Worm (Caenorhabditis elegans) whole organism, early embryonic: ENCODE results near the gene ZK1240.2.

Experiments used
- B0310.2 ChIP-seq: sonication (generic microtip); optimal IDR thresholded peaks from 2 replicates; lab custom pipeline; 2016; ENCODE audit warnings: mild to moderate bottlenecking, missing genetic modification characterization, missing compliant biosample characterization
- F13C5.2 ChIP-seq: sonication (generic microtip); optimal IDR thresholded peaks from 2 replicates; lab custom pipeline; 2017; ENCODE audit warnings: mild to moderate bottlenecking, missing genetic modification characterization, inconsistent platforms, missing compliant biosample characterization
- aly-1 ChIP-seq: sonication (generic microtip); optimal IDR thresholded peaks from 2 replicates; lab custom pipeline; 2016; ENCODE audit warnings: missing genetic modification characterization, missing compliant biosample characterization
- ama-1 ChIP-seq: fragments of 150-350 bp; optimal IDR thresholded peaks from 2 replicates; lab custom pipeline; 2014
- ceh-13 ChIP-seq: fragments of 200-800 bp; sonication (Bioruptor generic); optimal IDR thresholded peaks from 2 replicates; lab custom pipeline; 2018; ENCODE audit warnings: mild to moderate bottlenecking, missing genetic modification characterization, missing compliant biosample characterization
- ets-7 ChIP-seq: sonication (generic microtip); optimal IDR thresholded peaks from 2 replicates; lab custom pipeline; 2016; ENCODE audit warnings: missing genotype, missing genetic modification characterization, missing compliant biosample characterization
- flt-1 ChIP-seq: fragments of 200-800 bp; sonication (Bioruptor generic); IDR thresholded peaks from 2 replicates; pipeline ENCODE4 v1.3.6; 2022; ENCODE audit warnings: missing genetic modification characterization, missing compliant biosample characterization
- hmbx-1 ChIP-seq: sonication (generic microtip); optimal IDR thresholded peaks from 2 replicates; lab custom pipeline; 2016; ENCODE audit warnings: mild to moderate bottlenecking, missing genetic modification characterization, missing compliant biosample characterization
- hmg-4 ChIP-seq: fragments of 200-800 bp; sonication (Bioruptor generic); optimal IDR thresholded peaks from 2 replicates; lab custom pipeline; 2018; ENCODE audit warnings: mild to moderate bottlenecking, missing genetic modification characterization, missing compliant biosample characterization
- hnd-1 ChIP-seq: sonication (generic microtip); optimal IDR thresholded peaks from 2 replicates; lab custom pipeline; 2016; ENCODE audit warnings: missing genetic modification characterization, missing compliant biosample characterization
- scrt-1 ChIP-seq: fragments of 200-800 bp; sonication (Bioruptor generic); IDR thresholded peaks from 2 replicates; pipeline ENCODE4 v1.3.6; 2022; ENCODE audit warnings: missing genetic modification characterization, missing compliant biosample characterization
- sea-1 ChIP-seq: fragments of 200-800 bp; sonication (Bioruptor generic); conservative IDR thresholded peaks from 2 replicates; pipeline ENCODE4 v1.3.6; 2022; ENCODE audit warnings: missing genetic modification characterization, missing compliant biosample characterization
- tbx-11 ChIP-seq: fragments of 200-800 bp; sonication (Bioruptor generic); IDR thresholded peaks from 2 replicates; pipeline ENCODE4 v1.3.6; 2022; ENCODE audit warnings: missing genetic modification characterization, missing compliant biosample characterization
- tbx-37 ChIP-seq: fragments of 200-800 bp; sonication (Bioruptor generic); conservative IDR thresholded peaks from 2 replicates; pipeline ENCODE4 v1.3.6; 2022; ENCODE audit warnings: missing genetic modification reagents, missing genetic modification characterization, missing compliant biosample characterization

- TF ChIP-seq flt-1 (GFP tag; lab: Robert Waterston, UW): no peak
- TF ChIP-seq ama-1 (lab: Kevin White, UChicago): no peak
- no peak for TF ChIP-seq ets-7
- TF ChIP-seq hmg-4 (GFP tag; lab: Kevin White, UChicago): no peak
- TF ChIP-seq B0310.2: no peak
- no peak for TF ChIP-seq sea-1
- no peak for TF ChIP-seq aly-1 (tag; lab: Kevin White, UChicago)
- TF ChIP-seq hmbx-1 (tag; lab: Kevin White, UChicago): no peak
- TF ChIP-seq ceh-13 (GFP tag; lab: Kevin White, UChicago): no peak
- no peak for TF ChIP-seq tbx-11
- TF ChIP-seq scrt-1 (GFP tag; lab: Robert Waterston, UW): no peak
- TF ChIP-seq tbx-37 (GFP tag; lab: Robert Waterston, UW): no peak
- no peak for TF ChIP-seq hnd-1 (tag; lab: Kevin White, UChicago)
- no peak for TF ChIP-seq F13C5.2
Observed at ce11 chrII:2332220-2332619, 9.0 kb downstream of the ZK1240.2 start, which contains the start of gene F43C11.8.
